Fruit fly (Drosophila melanogaster) whole organism, embryonic: ENCODE data around the gene cv-c.

ENCODE experiments used
- CG16779 ChIP-seq: fragments of 200-800 bp; sonication (Bioruptor generic); IDR thresholded peaks from 2 replicates; pipeline ENCODE4 v1.3.6; 2022; ENCODE audit warnings: missing biosample characterization, missing genetic modification characterization
- CG17612 ChIP-seq: fragments of 200-800 bp; sonication (Bioruptor generic); IDR thresholded peaks from 2 replicates; pipeline ENCODE4 v1.3.6; 2022; ENCODE audit warnings: missing biosample characterization, missing genetic modification characterization
- Hr39 ChIP-seq: fragments of >200 bp; optimal IDR thresholded peaks from 2 replicates; lab custom pipeline; 2017
- YL-1 ChIP-seq: fragments of 200-800 bp; sonication (Bioruptor generic); optimal IDR thresholded peaks from 3 replicates; lab custom pipeline; 2017; ENCODE audit warnings: missing biosample characterization, mild to moderate bottlenecking, missing genetic modification characterization
- pan ChIP-seq, 4 experiments: fragments of >200 bp in 3 of 4; fragments of 200-800 bp in 1 of 4; sonication (Bioruptor generic) in 1 of 4; optimal IDR thresholded peaks in 3 of 4; IDR thresholded peaks in 1 of 4; 2 replicates each; pipeline versions ENCODE4 v1.3.6 to Lab custom; 2017 to 2022; ENCODE audit warnings: missing biosample characterization in 2 of 4, missing genetic modification characterization in 2 of 4, mixed read lengths in 1 of 4

DNA sequence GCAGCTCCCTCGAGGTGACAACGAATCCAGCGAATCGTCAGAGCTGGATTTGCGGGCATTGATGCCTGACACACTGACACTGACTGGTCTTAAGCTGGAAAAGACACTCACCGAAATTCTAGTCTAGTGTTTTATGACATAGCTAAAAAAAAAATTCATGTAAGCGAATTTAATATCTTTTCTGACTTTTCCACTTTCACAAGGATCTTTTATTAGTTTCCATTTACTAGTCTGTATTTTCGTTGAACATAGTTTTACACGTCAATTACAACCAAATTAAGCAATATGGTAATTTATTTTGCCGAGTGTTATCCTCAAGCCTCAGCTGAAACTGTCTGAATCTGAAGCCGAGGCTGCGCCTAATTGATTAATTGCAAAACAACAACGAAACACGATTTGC, 14.9 kb upstream of the cv-c start:
- TF ChIP-seq CG16779 (GFP tag; lab: Robert Waterston, UW) (no peak), Hr39 (lab: Kevin White, UChicago) (no peak), CG17612 (GFP tag; lab: Robert Waterston, UW) (no peak), YL-1 (GFP tag; lab: Kevin White, UChicago) (no peak), pan (optimal IDR thresholded peaks at IDR 0.05; lab: Kevin White, UChicago) (no peak), pan (GFP tag; optimal IDR thresholded peaks at IDR 0.05 in 1 of 2, IDR thresholded peaks at IDR 0.05 in 1 of 2) (no peak)
